Worm (Caenorhabditis elegans): ENCODE measurements around the gene osm-6.

osm-6 gene

DNA sequence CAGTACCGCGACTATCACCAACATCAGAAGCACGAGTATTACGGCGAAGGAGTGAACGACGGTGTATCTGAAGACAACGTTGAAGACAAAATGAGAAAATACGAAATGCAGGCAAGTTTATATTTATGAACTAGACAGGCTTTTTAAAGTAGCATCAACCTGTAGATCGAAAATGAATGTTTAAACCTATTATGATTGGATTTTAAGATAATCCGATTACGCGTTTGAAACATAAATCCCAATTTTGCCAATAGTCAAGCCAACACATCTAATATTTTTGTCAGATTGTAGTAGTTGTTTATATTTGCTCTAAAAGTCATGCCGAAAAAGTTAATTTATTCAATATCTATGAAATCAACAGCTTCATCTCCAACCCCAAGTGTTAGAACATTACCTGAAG, 26.0 kb downstream of the osm-6 start:
- TF ChIP-seq pqm-1 (tag; optimal IDR thresholded peaks at IDR 0.05) (no peak), nhr-12 (tag; optimal IDR thresholded peaks at IDR 0.05) (no peak), ztf-11 (tag; optimal IDR thresholded peaks at IDR 0.05) (no peak), fkh-2 (tag; optimal IDR thresholded peaks at IDR 0.05) (no peak), tbx-2 (tag; optimal IDR thresholded peaks at IDR 0.05) (no peak), lsy-12 (tag; optimal IDR thresholded peaks at IDR 0.05) (no peak), ZK546.5 (tag; optimal IDR thresholded peaks at IDR 0.05) (no peak), ceh-16 (tag; optimal IDR thresholded peaks at IDR 0.05) (no peak), nhr-28 (tag; optimal IDR thresholded peaks at IDR 0.05) (no peak), nhr-76 (tag; optimal IDR thresholded peaks at IDR 0.05) (no peak), fos-1 (tag; optimal IDR thresholded peaks at IDR 0.05) (no peak), nhr-25 (tag; optimal IDR thresholded peaks at IDR 0.05) (no peak), mml-1 (tag; optimal IDR thresholded peaks at IDR 0.05) (no peak), elt-3 (tag; optimal IDR thresholded peaks at IDR 0.05) (no peak), nhr-77 (tag; optimal IDR thresholded peaks at IDR 0.05) (no peak), nhr-23 (tag; optimal IDR thresholded peaks at IDR 0.05) (no peak), nhr-11 (tag; optimal IDR thresholded peaks at IDR 0.05) (no peak)

DNA sequence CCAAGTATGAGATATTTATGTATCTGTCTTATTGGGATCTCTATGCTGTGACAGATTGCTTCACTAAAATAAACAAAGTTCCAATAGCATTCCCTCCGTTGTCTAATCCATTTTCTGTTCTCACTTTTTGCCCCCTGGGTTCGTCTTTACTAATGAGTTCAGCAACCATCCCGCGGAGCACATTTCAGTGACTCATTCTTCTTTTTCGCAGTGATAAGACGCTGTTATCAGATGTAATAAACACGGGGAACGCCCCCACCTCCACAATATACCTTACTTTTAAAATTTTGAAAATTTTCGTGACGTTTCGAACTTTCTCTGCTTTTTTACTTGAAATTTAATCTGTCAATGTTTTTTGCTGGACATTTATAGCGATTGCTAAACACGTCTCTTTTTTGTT, 27.1 kb downstream of the osm-6 start:
- TF ChIP-seq ZK546.5 (tag; optimal IDR thresholded peaks at IDR 0.05) (no peak), ceh-9 (tag; optimal IDR thresholded peaks at IDR 0.05) (no peak), elt-2 (tag; optimal IDR thresholded peaks at IDR 0.05) (peak; percentile 84), jun-1 (tag; optimal IDR thresholded peaks at IDR 0.05) (no peak), nhr-67 (tag; optimal IDR thresholded peaks at IDR 0.05) (no peak), pqm-1 (tag; optimal IDR thresholded peaks at IDR 0.05) (peak; percentile 72)

DNA sequence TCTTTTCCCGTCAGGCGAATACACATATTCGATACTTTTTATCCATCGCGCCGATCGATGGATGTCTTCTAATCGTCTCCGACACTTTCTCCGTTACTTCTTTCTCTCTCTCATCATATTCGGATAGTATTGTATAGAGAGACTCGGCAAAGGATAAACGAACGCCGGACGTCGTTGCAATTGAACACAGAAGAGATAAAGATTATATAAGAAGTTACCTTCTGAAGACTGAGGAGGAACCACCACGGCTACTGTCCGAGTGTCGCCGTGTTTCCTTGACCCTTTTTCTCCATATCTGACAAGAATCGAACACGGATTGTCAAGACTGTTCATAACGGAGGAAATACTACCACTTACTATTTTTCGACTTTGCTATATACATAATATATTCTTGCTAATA, 28.1 kb downstream of the osm-6 start, which contains the start of gene sma-1:
Gene sma-1, plus strand, starts transcription at position 301 of the 400 bp plus-strand sequence.
- TF ChIP-seq mdl-1 (tag; optimal IDR thresholded peaks at IDR 0.05), result no peak
- no peak for TF ChIP-seq ztf-4 (tag; optimal IDR thresholded peaks at IDR 0.05)
- no peak for TF ChIP-seq unc-39 (tag; optimal IDR thresholded peaks at IDR 0.05)
- no peak for TF ChIP-seq elt-1 (tag; optimal IDR thresholded peaks at IDR 0.05)
- TF ChIP-seq pha-4 (tag; optimal IDR thresholded peaks at IDR 0.05), result no peak
- TF ChIP-seq hmg-11 (tag; optimal IDR thresholded peaks at IDR 0.05), result no peak
- no peak for TF ChIP-seq pqm-1 (tag; optimal IDR thresholded peaks at IDR 0.05)

DNA sequence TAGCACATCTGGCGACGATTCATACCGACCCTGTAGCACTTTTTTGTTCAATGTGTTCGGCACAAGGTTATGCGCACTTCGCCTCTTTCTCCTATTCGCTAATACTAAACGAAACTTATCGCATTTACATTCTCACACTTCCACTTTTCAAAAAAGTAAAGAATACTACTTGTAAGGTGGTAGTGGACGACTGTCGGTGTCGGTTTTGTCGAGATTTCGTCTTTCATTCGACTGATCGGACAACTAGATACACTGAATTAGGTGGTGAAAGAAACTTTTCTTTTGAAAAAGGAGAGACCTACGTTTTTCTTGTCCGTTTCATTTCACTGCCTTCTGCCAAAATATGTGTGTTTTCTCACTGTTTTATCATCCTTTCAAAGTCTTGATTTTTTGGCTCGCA, 29.6 kb downstream of the osm-6 start:
- TF ChIP-seq nhr-25 (tag; optimal IDR thresholded peaks at IDR 0.05) (peak; percentile 19), skn-1 (tag; optimal IDR thresholded peaks at IDR 0.05) (no peak)

DNA sequence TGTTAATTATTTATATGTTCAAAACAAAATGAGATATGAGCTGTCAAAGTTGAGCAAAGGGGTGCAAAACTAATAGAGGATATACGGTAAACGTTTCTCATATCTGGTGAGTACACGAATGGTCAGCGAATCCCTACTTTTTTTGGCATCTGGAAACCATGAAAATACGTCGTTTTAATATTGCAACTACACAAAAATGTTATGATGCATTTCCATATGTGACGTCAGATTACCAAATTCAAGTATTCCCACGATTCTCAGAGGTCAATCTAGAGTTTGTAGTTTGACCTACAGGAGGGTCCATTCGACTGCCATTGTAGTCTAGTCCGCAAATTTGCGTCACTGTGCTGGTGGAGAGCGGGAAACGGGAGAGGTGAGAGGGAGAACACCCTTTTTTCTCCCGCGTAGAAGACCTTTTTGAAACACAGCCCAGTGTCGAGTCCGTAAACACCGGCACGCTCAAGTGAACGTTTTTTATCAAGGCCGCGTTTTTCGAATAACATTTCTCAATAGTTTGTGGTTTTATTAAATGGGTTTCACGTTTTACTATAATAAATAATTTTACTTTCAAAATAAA, 30.8 kb downstream of the osm-6 start:
- no peak for TF ChIP-seq nhr-11 (tag; optimal IDR thresholded peaks at IDR 0.05)
- peak; percentile 57 for TF ChIP-seq pha-4 (tag; optimal IDR thresholded peaks at IDR 0.05)
- peak; percentile 24 for TF ChIP-seq pqm-1 (tag; optimal IDR thresholded peaks at IDR 0.05)
- no peak for TF ChIP-seq fos-1 (tag; optimal IDR thresholded peaks at IDR 0.05)
- TF ChIP-seq elt-2 (tag; optimal IDR thresholded peaks at IDR 0.05), result peak; percentile 60
- no peak for TF ChIP-seq egl-27 (tag; optimal IDR thresholded peaks at IDR 0.05)
- TF ChIP-seq nhr-23 (tag; optimal IDR thresholded peaks at IDR 0.05), result peak; percentile 36
- TF ChIP-seq lin-15B (tag; optimal IDR thresholded peaks at IDR 0.05), result peak; percentile 38
- no peak for TF ChIP-seq daf-12 (tag; optimal IDR thresholded peaks at IDR 0.05)
- peak; percentile 84 for TF ChIP-seq nhr-25 (tag; optimal IDR thresholded peaks at IDR 0.05)
- no peak for TF ChIP-seq egl-5 (tag; optimal IDR thresholded peaks at IDR 0.05)
- no peak for TF ChIP-seq mml-1 (tag; optimal IDR thresholded peaks at IDR 0.05)
- TF ChIP-seq hmg-11 (tag; optimal IDR thresholded peaks at IDR 0.05), result peak; percentile 9
- no peak for TF ChIP-seq ceh-82 (tag; optimal IDR thresholded peaks at IDR 0.05)

DNA sequence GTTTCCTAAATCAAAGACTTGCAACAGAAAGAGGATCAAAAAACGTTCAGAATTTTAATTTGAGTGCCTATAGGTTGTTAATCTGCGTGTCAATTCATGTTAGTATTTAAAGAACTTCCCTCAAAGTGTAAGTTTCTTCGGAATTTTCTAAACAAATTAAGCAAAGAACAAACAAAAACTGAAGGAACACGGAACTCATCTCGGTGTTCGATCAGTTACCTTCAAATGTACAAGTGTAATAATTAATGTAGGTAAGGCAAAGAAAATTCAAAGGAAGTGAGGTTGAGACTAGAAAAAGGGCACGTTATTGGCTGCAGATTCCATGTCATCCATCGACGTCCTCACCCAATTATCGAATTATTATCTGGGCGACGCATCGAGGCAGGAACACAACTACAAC, 33.3 kb downstream of the osm-6 start, which contains the start of gene K12G11.6:
Gene K12G11.6, plus strand, starts transcription at position 357 of the 400 bp plus-strand sequence.
- TF ChIP-seq unc-62 (GFP tag; optimal IDR thresholded peaks at IDR 0.05) (no peak), ceh-82 (tag; optimal IDR thresholded peaks at IDR 0.05) (no peak), ZK546.5 (tag; optimal IDR thresholded peaks at IDR 0.05) (no peak), nhr-11 (tag; optimal IDR thresholded peaks at IDR 0.05) (no peak), mdl-1 (tag; optimal IDR thresholded peaks at IDR 0.05) (no peak), skn-1 (tag; optimal IDR thresholded peaks at IDR 0.05) (no peak), egl-27 (tag; optimal IDR thresholded peaks at IDR 0.05) (no peak)
